Worm (Caenorhabditis elegans) whole organism, L2 larva: ENCODE data around the gene pola-1.
"Not testable (repeated sequence)": the region's sequence is repeated elsewhere in the genome, so short reads cannot be mapped to it uniquely, and the experiment has no call there.

ENCODE experiments used
- F13H6.1 ChIP-seq: sonication (generic microtip); optimal IDR thresholded peaks from 2 replicates; lab custom pipeline; 2016; ENCODE audit warnings: missing genetic modification characterization, missing compliant biosample characterization
- alr-1 ChIP-seq: fragments of 150-350 bp; optimal IDR thresholded peaks from 2 replicates; lab custom pipeline; 2014; ENCODE audit warnings: missing biosample characterization, missing genetic modification characterization
- egl-27 ChIP-seq: sonication (generic microtip); optimal IDR thresholded peaks from 3 replicates; lab custom pipeline; 2017; ENCODE audit warnings: missing biosample characterization, missing genetic modification reagents, missing genetic modification characterization
- fos-1 ChIP-seq: fragments of 150-350 bp; optimal IDR thresholded peaks from 2 replicates; lab custom pipeline; 2014; ENCODE audit warnings: missing biosample characterization, missing genetic modification characterization
- nhr-11 ChIP-seq: fragments of 150-350 bp; optimal IDR thresholded peaks from 2 replicates; lab custom pipeline; 2014; ENCODE audit warnings: missing biosample characterization, missing genetic modification characterization
- nhr-12 ChIP-seq: fragments of 150-350 bp; optimal IDR thresholded peaks from 2 replicates; lab custom pipeline; 2014; ENCODE audit warnings: missing biosample characterization, missing genetic modification characterization
- nhr-21 ChIP-seq: fragments of 150-350 bp; optimal IDR thresholded peaks from 2 replicates; lab custom pipeline; 2014; ENCODE audit warnings: missing biosample characterization, missing genetic modification characterization
- nhr-25 ChIP-seq: fragments of 150-350 bp; sonication (generic microtip); optimal IDR thresholded peaks from 3 replicates; lab custom pipeline; 2014; ENCODE audit warnings: missing biosample characterization, missing genetic modification characterization
- peb-1 ChIP-seq: fragments of 150-350 bp; optimal IDR thresholded peaks from 2 replicates; lab custom pipeline; 2014; ENCODE audit warnings: missing biosample characterization, missing genetic modification characterization
- sem-4 ChIP-seq: fragments of 150-350 bp; optimal IDR thresholded peaks from 2 replicates; lab custom pipeline; 2014; ENCODE audit warnings: missing biosample characterization, missing genetic modification reagents, missing genetic modification characterization
- unc-62 ChIP-seq: fragments of 150-350 bp; optimal IDR thresholded peaks from 2 replicates; lab custom pipeline; 2014; ENCODE audit warnings: missing biosample characterization, missing genetic modification reagents, missing genetic modification characterization
- ztf-1 ChIP-seq: fragments of 200-800 bp; sonication (Bioruptor generic); conservative IDR thresholded peaks from 2 replicates; pipeline ENCODE4 v1.3.6; 2022; ENCODE audit warnings: missing genetic modification characterization, missing compliant biosample characterization
- ztf-11 ChIP-seq: sonication (generic microtip); optimal IDR thresholded peaks from 2 replicates; lab custom pipeline; 2017; ENCODE audit warnings: missing biosample characterization, missing genetic modification characterization

DNA sequence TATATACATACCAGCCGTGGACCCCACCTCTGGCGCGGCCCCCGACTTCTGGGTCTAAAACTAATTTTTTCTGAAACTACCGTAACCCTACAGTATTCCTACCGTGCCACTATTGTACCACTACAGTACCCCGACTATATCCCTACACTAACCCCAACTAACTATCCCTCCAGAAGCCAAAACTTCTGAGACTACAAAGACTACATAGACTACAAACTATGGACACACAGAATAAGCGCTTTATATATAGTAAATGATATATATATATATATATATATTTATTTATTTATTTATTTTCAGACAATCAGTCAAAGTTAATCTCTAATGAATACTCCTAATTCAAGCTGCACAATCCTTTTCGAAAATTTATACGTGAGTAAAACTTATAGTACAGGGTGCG, 10.8 kb upstream of the pola-1 start, which contains the start of gene pha-1:
- TF ChIP-seq unc-62; nhr-25; ztf-1 (GFP tag; lab: Robert Waterston, UW); nhr-21 (tag; lab: Kevin White, UChicago); ztf-11 (tag; lab: Kevin White, UChicago); alr-1; nhr-12 (tag; lab: Kevin White, UChicago); sem-4 (tag; lab: Kevin White, UChicago); nhr-11; egl-27 (tag; lab: Kevin White, UChicago); fos-1 (tag; lab: Kevin White, UChicago); F13H6.1 (tag; lab: Kevin White, UChicago); peb-1: not testable (repeated sequence)
